Worm (Caenorhabditis elegans) whole organism, mixed stage, embryonic: ENCODE results near the gene alr-1.

Experiments
- blmp-1 ChIP-seq: fragments of 150-350 bp; optimal IDR thresholded peaks from 2 replicates; lab custom pipeline; 2014; ENCODE audit warnings: missing biosample characterization, missing genetic modification characterization
- nhr-76 ChIP-seq: sonication (generic microtip); optimal IDR thresholded peaks from 2 replicates; lab custom pipeline; 2017; ENCODE audit warnings: missing biosample characterization, missing genetic modification characterization
- snpc-4 ChIP-seq: fragments of 150-350 bp; optimal IDR thresholded peaks from 2 replicates; lab custom pipeline; 2014; ENCODE audit warnings: missing biosample characterization, missing genetic modification characterization

DNA sequence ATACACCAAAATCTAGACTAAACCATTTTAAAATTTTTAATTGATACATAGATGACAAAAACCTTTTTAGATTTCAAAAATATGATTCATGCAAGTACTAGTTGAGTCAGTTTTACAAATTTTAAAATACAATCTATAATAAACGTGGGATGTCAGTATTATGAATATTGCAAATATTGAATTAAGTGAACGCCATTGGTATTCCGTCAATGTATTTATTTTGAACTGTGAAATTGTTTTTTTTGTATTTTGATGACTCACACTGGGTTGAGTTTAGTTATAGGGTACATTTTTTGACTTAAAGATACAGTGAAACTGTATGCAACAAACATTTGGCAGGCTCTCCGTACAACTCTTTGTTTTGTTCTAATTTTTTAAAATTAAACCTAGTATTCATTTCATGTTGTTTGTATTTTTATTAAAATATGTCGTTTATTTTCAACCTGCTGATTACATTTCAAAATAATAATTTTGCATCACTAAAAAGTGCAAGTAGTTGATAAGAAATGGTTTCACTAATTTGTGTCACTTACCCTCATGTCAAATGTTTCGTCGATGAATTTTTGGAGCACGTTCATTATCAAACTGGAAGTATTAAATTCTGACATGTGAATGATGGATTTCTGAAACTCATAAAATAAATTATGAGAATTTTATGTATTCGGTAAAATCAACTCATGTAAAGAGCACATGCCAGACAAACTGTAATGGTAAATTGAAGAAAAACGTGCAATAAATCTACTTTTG, 20.4 kb downstream of the alr-1 start, which contains the start of gene W02H3.1:
- no peak for TF ChIP-seq nhr-76 (tag; lab: Kevin White, UChicago)
- TF ChIP-seq snpc-4 (tag; lab: Kevin White, UChicago), result no peak
- TF ChIP-seq blmp-1, result no peak
